Fruit fly (Drosophila melanogaster): ENCODE results near the gene VhaM9.7-a.

Gene VhaM9.7-a

DNA sequence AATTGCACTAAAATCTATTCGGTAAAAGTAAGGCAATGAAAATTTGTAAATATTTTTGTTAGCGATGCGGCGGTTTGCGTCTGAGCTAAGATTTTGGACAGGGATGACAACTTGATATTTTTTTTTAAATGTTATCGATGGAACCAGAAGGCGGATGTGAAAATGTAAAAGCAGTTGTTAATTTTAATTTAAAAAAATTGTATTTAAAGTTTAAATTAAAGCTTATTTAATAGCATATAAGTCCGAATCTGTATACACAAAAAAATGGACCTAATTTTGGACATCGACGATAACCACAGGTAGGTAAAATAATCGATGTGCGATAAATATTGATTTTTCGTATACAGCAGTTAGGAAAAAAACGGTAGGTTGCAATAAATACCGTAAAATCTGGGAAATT is at the start of gene VhaM9.7-a, which contains the start of gene CG11586:
Gene VhaM9.7-a, plus strand, starts transcription at position 322 of the 400 bp plus-strand sequence.
Gene CG11586, minus strand, starts transcription at position 87 of the 400 bp plus-strand sequence.
- no peak for TF ChIP-seq Sin3A (optimal IDR thresholded peaks at IDR 0.05)
- no peak for TF ChIP-seq insv (optimal IDR thresholded peaks at IDR 0.05)
- TF ChIP-seq psq (optimal IDR thresholded peaks at IDR 0.05) = no peak
- TF ChIP-seq Myc (optimal IDR thresholded peaks at IDR 0.05) = no peak
- no peak for TF ChIP-seq ttk (optimal IDR thresholded peaks at IDR 0.05)
- no peak for TF ChIP-seq h (optimal IDR thresholded peaks at IDR 0.05)

DNA sequence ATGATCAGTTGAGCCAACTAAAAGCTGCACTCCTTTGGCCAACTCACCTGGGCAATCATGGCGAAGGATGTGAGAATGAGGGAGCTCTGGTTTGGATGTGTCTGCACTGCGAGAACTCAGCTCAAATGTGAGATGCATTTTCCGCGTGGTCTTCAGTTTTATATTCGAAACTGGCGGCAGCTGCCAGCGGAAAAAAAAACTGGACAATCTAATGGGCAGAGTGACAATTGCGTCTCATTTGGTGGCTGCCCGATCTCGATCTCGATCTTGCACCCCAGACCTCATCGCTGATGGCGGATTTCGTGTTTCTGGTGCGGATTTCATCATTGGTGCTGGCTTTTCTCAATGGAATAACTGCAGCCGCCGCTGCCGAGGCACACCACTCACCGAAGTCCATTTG is 49.7 kb upstream of the VhaM9.7-a start, which contains the start of gene Cpr64Ac:
Gene Cpr64Ac, minus strand, starts transcription at position 101 of the 400 bp plus-strand sequence.
- no peak for TF ChIP-seq ttk (optimal IDR thresholded peaks at IDR 0.05)
- no peak for TF ChIP-seq insv (optimal IDR thresholded peaks at IDR 0.05)
- TF ChIP-seq Myc (optimal IDR thresholded peaks at IDR 0.05) = no peak
- TF ChIP-seq h (optimal IDR thresholded peaks at IDR 0.05) = no peak
- no peak for TF ChIP-seq Sin3A (optimal IDR thresholded peaks at IDR 0.05)
- no peak for TF ChIP-seq psq (optimal IDR thresholded peaks at IDR 0.05)

DNA sequence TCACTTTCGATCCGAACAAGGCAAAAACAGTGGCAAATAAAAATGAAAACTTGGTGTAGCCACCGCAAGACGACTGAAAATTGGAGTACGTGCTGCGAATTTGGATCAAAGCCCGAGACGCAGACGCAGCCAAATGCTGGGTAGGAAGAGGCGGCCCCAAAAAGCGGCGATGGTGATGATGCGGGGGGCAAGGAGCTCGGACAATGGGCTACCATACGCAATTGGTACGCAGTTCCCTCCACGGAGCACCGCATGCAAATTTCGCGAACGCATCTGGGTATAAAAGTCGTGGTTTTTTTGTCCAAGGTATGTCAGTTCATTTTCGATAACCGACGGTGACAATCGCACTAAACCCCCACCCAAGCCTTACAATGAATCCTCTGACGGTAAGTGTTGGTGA is 47.4 kb upstream of the VhaM9.7-a start, which contains the start of gene Cpr64Ad:
Gene Cpr64Ad, plus strand, starts transcription at position 301 of the 400 bp plus-strand sequence.
- no peak for TF ChIP-seq Myc (optimal IDR thresholded peaks at IDR 0.05)
- no peak for TF ChIP-seq ttk (optimal IDR thresholded peaks at IDR 0.05)
- no peak for TF ChIP-seq Sin3A (optimal IDR thresholded peaks at IDR 0.05)
- no peak for TF ChIP-seq h (optimal IDR thresholded peaks at IDR 0.05)
- no peak for TF ChIP-seq psq (optimal IDR thresholded peaks at IDR 0.05)
- no peak for TF ChIP-seq insv (optimal IDR thresholded peaks at IDR 0.05)

DNA sequence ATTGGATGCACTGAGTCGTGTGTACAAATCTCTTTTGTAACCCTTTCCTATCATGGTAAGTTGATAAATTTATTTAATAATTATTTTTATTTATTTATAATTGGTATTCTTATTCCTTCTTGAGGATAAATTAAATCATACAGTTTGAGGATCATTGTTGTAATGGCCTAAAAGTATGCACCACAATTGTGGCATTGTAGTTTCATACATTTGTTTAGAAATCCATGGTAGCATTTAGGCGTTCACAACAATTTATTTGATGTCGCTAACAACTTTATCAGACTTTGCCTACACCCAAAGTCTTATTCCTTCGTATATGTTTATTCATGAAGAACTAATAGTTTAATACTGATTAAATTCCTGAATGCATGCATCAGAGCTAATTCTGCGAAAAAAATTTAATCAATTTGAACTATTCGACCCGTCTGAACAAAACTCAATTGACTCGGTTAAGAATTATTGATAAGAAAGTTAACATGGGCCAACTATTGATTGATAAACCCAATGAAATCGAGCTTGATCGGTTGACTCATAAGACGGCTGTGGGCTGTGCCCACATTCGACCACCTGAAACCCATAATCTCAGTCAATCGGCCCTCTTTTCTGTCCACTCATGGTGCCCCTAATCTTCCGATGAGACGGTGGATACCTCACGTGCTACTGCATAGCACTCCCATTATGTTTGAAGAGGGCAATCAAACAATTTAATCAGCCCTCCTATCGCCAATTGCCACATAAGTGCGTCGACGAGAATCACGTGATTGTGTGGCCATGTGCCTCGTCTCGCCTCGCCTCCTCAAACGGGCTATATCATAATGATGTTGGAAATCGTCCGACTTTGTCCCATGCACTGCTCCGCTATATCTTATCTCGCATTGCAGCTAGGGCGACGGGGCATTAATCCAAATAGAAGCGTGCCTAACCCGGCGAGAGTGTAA is 42.9 kb upstream of the VhaM9.7-a start:
- TF ChIP-seq psq (optimal IDR thresholded peaks at IDR 0.05) = no peak
- TF ChIP-seq h (optimal IDR thresholded peaks at IDR 0.05) = no peak
- no peak for TF ChIP-seq insv (optimal IDR thresholded peaks at IDR 0.05)
- no peak for TF ChIP-seq Myc (optimal IDR thresholded peaks at IDR 0.05)
- no peak for TF ChIP-seq ttk (optimal IDR thresholded peaks at IDR 0.05)
- TF ChIP-seq Sin3A (optimal IDR thresholded peaks at IDR 0.05) = no peak

DNA sequence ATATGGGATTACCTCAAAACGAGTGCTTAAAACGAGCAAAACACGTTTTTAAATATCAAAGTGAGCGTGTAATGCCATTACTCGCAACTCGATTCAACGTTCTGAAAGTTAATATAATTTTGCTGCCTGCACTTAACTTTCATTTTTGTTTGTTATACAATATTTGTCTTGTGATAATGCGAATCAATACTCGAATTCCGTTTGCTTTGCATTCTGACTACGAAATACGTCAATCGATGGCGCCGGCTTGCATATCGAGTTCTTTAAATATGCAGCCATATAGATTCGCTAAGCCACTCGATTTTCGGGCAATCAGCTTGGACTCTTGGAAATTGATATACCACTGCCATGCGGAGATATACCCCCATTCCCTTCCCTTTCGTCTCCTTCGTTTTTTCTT is 41.8 kb upstream of the VhaM9.7-a start:
- TF ChIP-seq h (optimal IDR thresholded peaks at IDR 0.05) (no peak), insv (optimal IDR thresholded peaks at IDR 0.05) (no peak), Sin3A (optimal IDR thresholded peaks at IDR 0.05) (no peak), Myc (optimal IDR thresholded peaks at IDR 0.05) (no peak), psq (optimal IDR thresholded peaks at IDR 0.05) (no peak), ttk (optimal IDR thresholded peaks at IDR 0.05) (no peak)

DNA sequence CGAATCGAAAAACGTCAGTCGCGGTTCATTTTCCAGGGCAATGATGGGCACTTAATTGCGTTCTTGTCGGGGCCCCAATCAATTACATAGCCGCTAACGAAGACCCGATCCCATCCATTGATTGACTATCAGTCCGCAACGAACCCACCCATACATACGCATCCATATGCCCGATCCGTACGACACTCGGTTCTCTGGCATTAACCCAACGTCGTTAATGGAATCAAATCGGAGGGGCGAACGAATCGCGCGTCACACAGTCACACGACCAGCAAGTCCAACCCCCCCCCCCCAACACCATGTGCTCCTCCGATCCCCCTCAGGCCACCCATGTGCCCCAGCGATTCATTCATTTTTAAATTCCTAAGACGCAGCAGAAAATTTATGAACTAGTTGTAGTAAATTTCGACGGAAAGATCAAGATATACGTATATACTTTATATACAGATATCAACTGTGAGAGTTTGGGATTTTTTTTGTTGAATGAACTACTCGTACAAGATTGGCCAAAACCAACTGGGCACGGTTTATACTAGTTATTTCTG is 41.2 kb upstream of the VhaM9.7-a start:
- TF ChIP-seq h (optimal IDR thresholded peaks at IDR 0.05) (no peak), Sin3A (optimal IDR thresholded peaks at IDR 0.05) (no peak)

DNA sequence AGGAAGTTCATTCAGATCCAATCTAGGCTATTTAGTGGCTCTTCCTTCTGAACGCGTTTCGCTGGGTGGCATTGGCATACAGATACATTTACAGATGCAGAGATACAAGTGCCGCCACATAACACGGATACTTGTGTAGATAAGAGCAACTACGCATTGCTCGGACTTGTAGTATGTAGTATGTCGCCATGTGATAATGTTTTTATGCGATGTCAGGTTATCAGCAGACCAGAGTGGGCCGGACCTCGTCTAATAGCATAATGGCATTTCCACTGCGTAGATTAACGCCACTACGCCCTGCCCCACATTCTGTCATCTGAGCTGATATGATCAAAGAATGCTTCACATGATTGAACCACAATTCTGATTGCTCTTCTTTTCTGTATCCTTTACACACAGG is 40.7 kb upstream of the VhaM9.7-a start:
- TF ChIP-seq ttk (optimal IDR thresholded peaks at IDR 0.05) (no peak), Sin3A (optimal IDR thresholded peaks at IDR 0.05) (no peak), psq (optimal IDR thresholded peaks at IDR 0.05) (no peak), insv (optimal IDR thresholded peaks at IDR 0.05) (no peak), h (optimal IDR thresholded peaks at IDR 0.05) (no peak), Myc (optimal IDR thresholded peaks at IDR 0.05) (no peak)

DNA sequence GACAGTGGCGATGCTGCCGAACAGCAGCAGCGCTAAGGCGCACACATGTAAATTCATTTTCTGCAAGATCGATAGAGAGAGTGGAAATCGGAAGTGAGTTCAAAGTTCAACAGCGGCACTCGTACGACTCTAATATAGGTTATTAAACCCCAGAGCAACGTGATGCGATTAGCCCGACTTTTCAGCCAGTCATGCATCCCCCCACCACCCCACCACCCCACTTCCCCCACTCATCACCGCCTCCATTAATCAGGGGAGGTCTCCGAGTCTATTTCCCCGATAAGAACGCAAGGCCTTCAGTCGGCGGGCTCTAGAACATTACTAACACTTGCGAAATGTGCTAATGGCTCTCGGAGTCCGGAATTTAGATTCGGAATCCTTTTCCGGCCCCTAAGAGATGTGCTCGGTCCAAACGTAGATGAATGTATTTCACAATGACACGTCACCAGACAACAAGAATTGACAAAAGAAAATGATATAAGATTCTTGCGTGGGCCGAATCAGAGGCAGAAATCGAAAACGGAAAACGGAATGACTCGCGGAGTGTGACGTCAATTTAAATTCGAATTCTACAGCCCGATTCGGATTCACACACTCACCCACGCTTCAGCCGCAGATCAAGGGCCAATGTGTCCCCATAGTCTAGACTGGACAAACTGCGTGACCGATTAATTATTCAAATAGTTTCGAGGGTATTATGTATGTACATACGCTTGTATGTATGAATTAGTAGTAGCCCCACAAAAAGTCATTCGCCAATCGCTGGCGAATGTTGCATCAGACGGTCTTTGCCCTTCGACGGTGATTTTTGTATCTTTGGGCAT is 36.6 kb upstream of the VhaM9.7-a start:
- no peak for TF ChIP-seq Sin3A (optimal IDR thresholded peaks at IDR 0.05)
- no peak for TF ChIP-seq ttk (optimal IDR thresholded peaks at IDR 0.05)
- TF ChIP-seq h (optimal IDR thresholded peaks at IDR 0.05) = no peak
- TF ChIP-seq Myc (optimal IDR thresholded peaks at IDR 0.05) = no peak
- no peak for TF ChIP-seq insv (optimal IDR thresholded peaks at IDR 0.05)
- no peak for TF ChIP-seq psq (optimal IDR thresholded peaks at IDR 0.05)

DNA sequence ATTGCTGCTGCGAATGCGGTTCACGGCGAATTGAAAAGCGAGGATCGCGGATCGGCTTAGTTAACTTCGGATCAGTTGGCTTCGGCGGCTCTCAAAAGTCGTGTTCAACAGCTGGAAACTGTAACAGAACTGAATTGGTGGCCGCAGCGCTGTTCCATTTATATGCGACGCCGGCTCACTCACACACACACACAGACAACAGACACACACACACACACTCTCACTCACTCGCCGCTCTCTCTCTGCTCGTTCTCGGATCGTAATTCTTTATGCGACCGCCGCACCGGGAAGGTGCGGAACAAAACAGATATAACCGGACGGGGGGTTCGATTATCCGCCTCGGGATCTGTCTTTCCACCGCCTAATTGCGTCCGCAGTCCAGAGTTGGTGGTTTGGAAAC is 35.3 kb upstream of the VhaM9.7-a start, which contains the start of gene CG46460:
Gene CG46460, minus strand, starts transcription at position 139 of the 400 bp plus-strand sequence.
- TF ChIP-seq ttk (optimal IDR thresholded peaks at IDR 0.05) (no peak), insv (optimal IDR thresholded peaks at IDR 0.05) (no peak), Sin3A (optimal IDR thresholded peaks at IDR 0.05) (no peak), Myc (optimal IDR thresholded peaks at IDR 0.05) (no peak), h (optimal IDR thresholded peaks at IDR 0.05) (no peak), psq (optimal IDR thresholded peaks at IDR 0.05) (no peak)

DNA sequence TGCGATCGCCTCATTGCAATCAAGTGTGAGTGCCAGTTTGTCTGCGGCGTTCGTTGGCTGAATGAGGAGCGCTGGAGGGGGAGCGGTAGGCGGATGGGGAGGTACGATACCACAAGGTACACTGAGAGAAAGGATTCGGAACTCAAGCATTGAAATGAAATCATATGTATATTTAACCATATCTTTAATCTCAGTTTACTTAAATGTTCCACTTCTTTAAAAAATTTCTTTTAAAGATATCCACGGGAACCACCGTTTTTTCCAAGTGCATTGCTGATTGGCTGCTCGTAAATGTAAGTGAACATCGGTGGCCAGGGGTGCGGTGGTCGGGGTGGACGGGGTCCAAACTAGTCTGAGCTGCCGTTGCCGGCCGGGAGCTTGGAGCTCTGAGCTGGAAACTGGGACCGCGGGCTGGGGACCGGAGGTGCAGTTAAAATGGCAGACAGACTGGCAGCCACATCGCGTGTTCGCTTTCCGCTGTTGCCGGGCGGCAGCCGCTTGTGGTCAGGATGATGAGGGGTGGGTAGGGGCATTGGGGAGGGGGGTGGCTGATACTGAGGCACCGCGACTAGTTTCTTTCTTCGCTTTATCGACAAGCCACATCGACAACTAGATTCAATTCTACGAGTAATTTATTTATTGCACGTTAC is 34.2 kb upstream of the VhaM9.7-a start:
- no peak for TF ChIP-seq h (optimal IDR thresholded peaks at IDR 0.05)
- no peak for TF ChIP-seq Sin3A (optimal IDR thresholded peaks at IDR 0.05)
- no peak for TF ChIP-seq insv (optimal IDR thresholded peaks at IDR 0.05)
- TF ChIP-seq ttk (optimal IDR thresholded peaks at IDR 0.05) = no peak
- no peak for TF ChIP-seq Myc (optimal IDR thresholded peaks at IDR 0.05)
- no peak for TF ChIP-seq psq (optimal IDR thresholded peaks at IDR 0.05)

DNA sequence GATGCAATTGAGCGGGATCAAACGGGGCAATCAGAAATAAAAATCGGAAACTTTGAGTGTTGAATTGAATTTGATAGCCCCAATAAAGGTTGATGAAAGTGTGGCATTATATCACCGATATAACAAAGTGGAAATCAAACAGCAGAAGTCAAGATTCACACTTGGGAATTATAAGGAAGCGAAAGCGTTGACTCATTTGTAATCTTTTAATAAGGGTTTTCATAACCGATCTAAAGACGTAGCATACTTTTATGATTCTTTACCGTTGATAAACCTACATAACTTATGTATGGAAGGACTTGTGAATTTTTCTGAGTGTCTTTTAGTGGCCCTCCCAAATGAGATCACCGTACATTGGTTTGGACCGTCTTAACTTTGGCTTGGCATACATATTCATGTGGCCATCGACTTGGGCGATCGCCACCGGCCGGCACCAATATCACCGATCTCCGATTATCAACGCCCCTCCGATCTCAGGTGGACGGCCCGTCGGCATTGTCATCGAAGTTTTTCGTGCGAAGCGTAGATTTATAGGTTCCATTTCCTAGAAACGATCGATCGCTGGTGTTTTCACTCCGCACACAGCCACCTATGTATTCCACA is 33.0 kb upstream of the VhaM9.7-a start:
- TF ChIP-seq Myc (optimal IDR thresholded peaks at IDR 0.05) (no peak), Sin3A (optimal IDR thresholded peaks at IDR 0.05) (no peak), psq (optimal IDR thresholded peaks at IDR 0.05) (no peak), ttk (optimal IDR thresholded peaks at IDR 0.05) (no peak)

Data from Kc167 (cell line).